Fruit fly (Drosophila melanogaster) whole organism, prepupa: ENCODE data around the gene CG32371.

Source experiments
- CG10631 ChIP-seq: fragments of 200-800 bp; sonication (Bioruptor generic); optimal IDR thresholded peaks from 2 replicates; lab custom pipeline; 2016; ENCODE audit warnings: missing biosample characterization, missing genetic modification characterization
- CG11762 ChIP-seq: fragments of 200-800 bp; sonication (Bioruptor generic); optimal IDR thresholded peaks from 3 replicates; lab custom pipeline; 2016; ENCODE audit warnings: missing biosample characterization, missing genetic modification characterization; ENCODE audit not compliant: insufficient read depth
- CG3032 ChIP-seq: fragments of 200-800 bp; optimal IDR thresholded peaks from 2 replicates; lab custom pipeline; 2019; ENCODE audit warnings: missing biosample characterization, mild to moderate bottlenecking, missing genetic modification characterization, moderate library complexity
- CG31627 ChIP-seq: fragments of 200-800 bp; sonication (Bioruptor generic); optimal IDR thresholded peaks from 3 replicates; lab custom pipeline; 2016; ENCODE audit warnings: missing biosample characterization, missing genetic modification characterization
- CG32006 ChIP-seq: fragments of 200-800 bp; sonication (Bioruptor generic); optimal IDR thresholded peaks from 3 replicates; lab custom pipeline; 2017; ENCODE audit warnings: missing biosample characterization, mild to moderate bottlenecking, missing genetic modification characterization
- CG34406 ChIP-seq: fragments of 200-800 bp; sonication (Bioruptor generic); optimal IDR thresholded peaks from 3 replicates; lab custom pipeline; 2016; ENCODE audit warnings: missing biosample characterization, missing genetic modification characterization
- CG6792 ChIP-seq: fragments of 200-800 bp; sonication (Bioruptor generic); optimal IDR thresholded peaks from 3 replicates; lab custom pipeline; 2016; ENCODE audit warnings: missing biosample characterization, missing genetic modification characterization
- CG6854 ChIP-seq: fragments of 200-800 bp; sonication (Bioruptor generic); optimal IDR thresholded peaks from 2 replicates; lab custom pipeline; 2017; ENCODE audit warnings: missing biosample characterization, mild to moderate bottlenecking, missing genetic modification characterization
- CG8119 ChIP-seq: fragments of 200-800 bp; sonication (Bioruptor generic); IDR thresholded peaks from 3 replicates; pipeline ENCODE4 v1.3.6; 2022; ENCODE audit warnings: missing biosample characterization, missing genetic modification characterization
- CG8319 ChIP-seq: fragments of 200-800 bp; sonication (Bioruptor generic); optimal IDR thresholded peaks from 3 replicates; lab custom pipeline; 2016; ENCODE audit warnings: missing biosample characterization, missing genetic modification characterization
- CG9139 ChIP-seq: fragments of 200-800 bp; sonication (Bioruptor generic); optimal IDR thresholded peaks from 3 replicates; lab custom pipeline; 2017; ENCODE audit warnings: missing biosample characterization, mild to moderate bottlenecking, missing genetic modification characterization
- Eip78C ChIP-seq: fragments of 200-800 bp; sonication (Bioruptor generic); peaks from one replicate; lab custom pipeline; 2016; ENCODE audit warnings: missing biosample characterization, missing genetic modification characterization
- Eip93F ChIP-seq: fragments of 200-800 bp; sonication (Bioruptor generic); optimal IDR thresholded peaks from 2 replicates; lab custom pipeline; 2016; ENCODE audit warnings: missing biosample characterization, mild to moderate bottlenecking, missing genetic modification characterization
- Ets21C ChIP-seq: fragments of 200-800 bp; sonication (Bioruptor generic); optimal IDR thresholded peaks from 3 replicates; lab custom pipeline; 2016; ENCODE audit warnings: missing biosample characterization, missing genetic modification characterization
- Gug ChIP-seq: fragments of 200-800 bp; sonication (Bioruptor generic); IDR thresholded peaks from 2 replicates; pipeline ENCODE4 v1.3.6; 2022; ENCODE audit warnings: missing biosample characterization, missing genetic modification characterization
- Hr39 ChIP-seq: fragments of 200-800 bp; sonication (Bioruptor generic); optimal IDR thresholded peaks from 2 replicates; lab custom pipeline; 2016; ENCODE audit warnings: missing biosample characterization, missing genetic modification characterization
- Hr4 ChIP-seq: fragments of 200-800 bp; sonication (Bioruptor generic); optimal IDR thresholded peaks from 3 replicates; lab custom pipeline; 2016; ENCODE audit warnings: missing biosample characterization, missing genetic modification characterization
- Lpt ChIP-seq: fragments of 200-800 bp; sonication (Bioruptor generic); optimal IDR thresholded peaks from 3 replicates; lab custom pipeline; 2016; ENCODE audit warnings: missing biosample characterization, missing genetic modification characterization
- Met ChIP-seq: fragments of 200-800 bp; sonication (Bioruptor generic); optimal IDR thresholded peaks from 3 replicates; lab custom pipeline; 2016; ENCODE audit warnings: missing biosample characterization, missing genetic modification characterization
- OdsH ChIP-seq: fragments of 200-800 bp; sonication (Bioruptor generic); optimal IDR thresholded peaks from 3 replicates; lab custom pipeline; 2016; ENCODE audit warnings: missing biosample characterization, missing genetic modification characterization
- Smox ChIP-seq: fragments of 200-800 bp; sonication (Bioruptor generic); optimal IDR thresholded peaks from 3 replicates; lab custom pipeline; 2016; ENCODE audit warnings: missing biosample characterization, missing genetic modification characterization
- Sox102F ChIP-seq: fragments of 200-800 bp; sonication (Bioruptor generic); optimal IDR thresholded peaks from 2 replicates; lab custom pipeline; 2016; ENCODE audit warnings: missing biosample characterization, mild to moderate bottlenecking, missing genetic modification characterization
- Sox14 ChIP-seq: fragments of 200-800 bp; sonication (Bioruptor generic); optimal IDR thresholded peaks from 3 replicates; lab custom pipeline; 2016; ENCODE audit warnings: missing biosample characterization, missing genetic modification characterization
- acj6 ChIP-seq: fragments of 200-800 bp; sonication (Bioruptor generic); optimal IDR thresholded peaks from 3 replicates; lab custom pipeline; 2016; ENCODE audit warnings: missing biosample characterization, missing genetic modification characterization
- cyc ChIP-seq: fragments of 200-800 bp; sonication (Bioruptor generic); optimal IDR thresholded peaks from 3 replicates; lab custom pipeline; 2016; ENCODE audit warnings: missing biosample characterization, missing genetic modification characterization
- dac ChIP-seq: fragments of 200-800 bp; sonication (Bioruptor generic); optimal IDR thresholded peaks from 2 replicates; lab custom pipeline; 2017; ENCODE audit warnings: missing biosample characterization, mild to moderate bottlenecking, missing genetic modification characterization
- dsx ChIP-seq: fragments of 200-800 bp; optimal IDR thresholded peaks from 3 replicates; lab custom pipeline; 2019; ENCODE audit warnings: missing biosample characterization, mild to moderate bottlenecking, missing genetic modification characterization, moderate library complexity; ENCODE audit not compliant: poor library complexity, severe bottlenecking
- esn ChIP-seq: fragments of 200-800 bp; sonication (Bioruptor generic); optimal IDR thresholded peaks from 2 replicates; lab custom pipeline; 2016; ENCODE audit warnings: missing biosample characterization, mild to moderate bottlenecking, missing genetic modification characterization, moderate library complexity
- fd59A ChIP-seq: fragments of 200-800 bp; sonication (Bioruptor generic); optimal IDR thresholded peaks from 2 replicates; lab custom pipeline; 2017; ENCODE audit warnings: missing biosample characterization, mild to moderate bottlenecking, missing genetic modification characterization, missing genetic modification reagents
- fd85E ChIP-seq: fragments of 200-800 bp; sonication (Bioruptor generic); optimal IDR thresholded peaks from 3 replicates; lab custom pipeline; 2016; ENCODE audit warnings: missing biosample characterization, missing genetic modification characterization
- lz ChIP-seq: fragments of 200-800 bp; sonication (Bioruptor generic); optimal IDR thresholded peaks from 3 replicates; lab custom pipeline; 2016; ENCODE audit warnings: missing biosample characterization, missing genetic modification characterization
- net ChIP-seq: fragments of 200-800 bp; sonication (Bioruptor generic); optimal IDR thresholded peaks from 3 replicates; lab custom pipeline; 2016; ENCODE audit warnings: missing biosample characterization, missing genetic modification characterization
- topi ChIP-seq: fragments of 200-800 bp; sonication (Bioruptor generic); optimal IDR thresholded peaks from 3 replicates; lab custom pipeline; 2016; ENCODE audit warnings: missing biosample characterization, missing genetic modification characterization

Gene CG32371

DNA sequence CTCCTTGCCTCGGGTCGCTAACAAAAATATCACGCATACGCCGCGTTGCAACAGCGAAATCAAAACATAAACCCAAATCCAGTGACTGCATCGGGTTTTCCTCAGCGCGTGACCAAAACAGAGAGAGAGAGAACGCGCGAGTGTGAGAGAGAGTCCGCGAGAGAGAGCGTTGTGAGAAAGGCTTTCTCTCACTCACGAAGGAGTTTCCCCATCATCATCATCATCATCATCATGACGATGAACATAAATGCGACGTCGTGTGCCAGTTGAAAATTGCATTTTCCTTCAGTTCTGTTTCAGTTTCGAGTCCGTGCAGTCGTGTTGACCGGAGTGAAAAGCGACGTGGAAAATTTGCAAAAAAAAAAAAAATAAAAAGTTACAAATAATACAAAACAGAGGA lies 21.1 kb downstream of the CG32371 start, which contains the start of gene CG13685:
TSS of gene CG13685 (plus strand) at position 301 of the 400 bp plus-strand sequence.
- TF ChIP-seq Eip78C = peak; percentile 25
- TF ChIP-seq CG34406 (GFP tag; lab: Kevin White, UChicago) = no peak

DNA sequence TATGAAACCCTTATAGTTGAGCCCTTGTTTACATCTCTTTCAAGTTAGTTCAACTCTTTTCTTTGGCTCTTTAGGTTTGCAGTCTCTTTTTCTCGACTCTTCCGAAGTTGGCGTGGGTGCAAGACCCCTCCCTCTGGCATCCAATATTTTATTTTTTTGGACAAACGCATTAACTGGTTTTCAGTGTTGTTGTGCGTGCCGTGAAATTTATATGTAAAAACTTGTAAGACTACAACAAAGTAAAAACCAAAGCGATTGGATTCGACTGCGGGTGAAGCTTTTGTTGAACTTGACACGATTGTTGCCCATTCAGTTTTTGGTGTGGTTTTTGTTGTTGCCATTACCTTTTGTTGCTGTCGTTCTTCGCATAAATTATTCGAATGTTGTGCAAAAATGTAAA lies 24.4 kb downstream of the CG32371 start:
- TF ChIP-seq dsx (GFP tag; lab: Kevin White, UChicago) (peak; percentile 92), acj6 (no peak)

DNA sequence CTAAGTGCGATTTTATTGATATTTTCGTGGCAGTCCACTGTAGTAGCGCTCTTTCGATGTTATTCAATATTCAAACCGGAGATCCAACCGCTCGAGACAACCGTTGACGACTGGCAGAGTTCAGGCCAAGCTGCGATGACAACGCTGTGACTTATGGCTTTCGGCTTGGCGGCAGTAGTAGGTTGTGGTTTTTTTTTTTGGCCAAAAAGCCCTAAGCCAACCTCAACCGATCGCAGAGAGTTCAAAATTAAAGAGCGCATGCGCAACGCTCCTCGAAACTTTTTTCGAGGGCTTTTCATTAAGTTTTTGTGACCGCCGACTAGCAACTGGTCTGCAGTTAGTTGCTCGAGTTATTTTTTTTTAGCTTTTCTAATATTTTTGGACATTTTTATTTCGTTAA lies 25.2 kb downstream of the CG32371 start, which contains the start of gene Snmp2:
TSS of gene Snmp2 (minus strand) at position 101 of the 400 bp plus-strand sequence.
- TF ChIP-seq CG10631 (no peak), dac (GFP tag; lab: Kevin White, UChicago) (no peak)

DNA sequence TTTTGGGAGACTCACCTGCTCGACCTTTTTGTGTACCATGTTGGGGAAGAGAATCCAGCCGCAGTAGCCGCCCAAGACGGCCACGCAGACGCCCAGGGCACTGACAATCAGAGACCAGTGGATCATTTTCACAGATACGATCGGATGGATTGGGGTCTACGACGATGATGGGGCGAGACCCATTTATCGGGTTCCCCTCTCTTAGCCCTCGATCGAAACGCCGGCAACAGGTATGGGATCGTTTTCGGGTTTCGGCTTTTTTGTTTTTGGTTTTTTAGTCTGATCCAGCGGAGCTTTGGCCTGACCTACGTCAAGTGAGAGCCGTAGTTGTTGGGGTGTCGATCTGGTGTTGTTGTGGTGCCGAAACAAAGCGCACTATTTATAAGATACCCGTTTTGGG lies 26.2 kb downstream of the CG32371 start:
- TF ChIP-seq CG11762 (GFP tag; lab: Kevin White, UChicago) (no peak), Hr4 (GFP tag; lab: Kevin White, UChicago) (no peak), esn (no peak), Eip78C (peak; percentile 48), OdsH (GFP tag; lab: Kevin White, UChicago) (no peak), CG32006 (GFP tag; lab: Kevin White, UChicago) (no peak), Eip93F (no peak), CG9139 (GFP tag; lab: Kevin White, UChicago) (no peak)

DNA sequence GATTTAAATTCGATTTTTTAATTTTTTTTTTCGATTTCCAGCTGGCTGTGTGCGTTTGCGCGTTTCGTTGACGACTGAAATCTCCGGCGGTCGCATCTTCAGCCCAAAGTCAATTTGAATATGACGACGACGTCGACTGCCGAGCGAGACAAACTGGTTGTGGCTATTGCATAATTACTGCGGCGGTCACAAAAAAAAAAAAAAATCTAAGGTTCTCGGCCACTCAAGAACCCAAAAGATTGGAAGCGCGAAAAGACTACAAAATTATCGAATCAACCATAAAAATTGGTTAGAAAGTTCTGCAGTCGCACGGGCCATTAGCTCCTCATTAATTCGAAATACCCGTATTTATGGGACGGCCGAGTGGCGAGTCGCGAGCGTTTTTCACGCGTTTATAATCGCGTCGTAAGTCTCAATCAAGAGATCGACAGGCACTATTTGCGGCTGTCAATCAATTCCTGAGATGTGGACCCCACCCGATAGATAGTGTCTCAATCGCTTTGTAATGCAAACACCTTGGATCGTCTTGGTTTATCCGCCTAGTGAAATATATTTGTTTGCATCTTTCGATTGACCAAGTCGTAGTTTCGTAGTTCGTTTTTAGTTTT lies 35.9 kb downstream of the CG32371 start, which contains the start of gene CG8492:
TSS of gene CG8492 (minus strand) at position 51 of the 608 bp plus-strand sequence.
- TF ChIP-seq CG6792 (GFP tag; lab: Kevin White, UChicago) = no peak
- TF ChIP-seq CG6854 = no peak
- TF ChIP-seq dac (GFP tag; lab: Kevin White, UChicago) = no peak
- no peak for TF ChIP-seq Smox (GFP tag; lab: Kevin White, UChicago)
- no peak for TF ChIP-seq CG8119 (GFP tag; lab: Robert Waterston, UW)
- no peak for TF ChIP-seq Sox102F (GFP tag; lab: Kevin White, UChicago)
- TF ChIP-seq CG3032 (tag; lab: Kevin White, UChicago) = no peak
- no peak for TF ChIP-seq CG31627 (GFP tag; lab: Kevin White, UChicago)
- TF ChIP-seq esn = no peak
- TF ChIP-seq fd85E = no peak
- TF ChIP-seq Lpt (GFP tag; lab: Kevin White, UChicago) = no peak
- TF ChIP-seq Eip93F = no peak
- no peak for TF ChIP-seq net (GFP tag; lab: Kevin White, UChicago)
- no peak for TF ChIP-seq Met
- no peak for TF ChIP-seq Gug
- TF ChIP-seq Sox14 = no peak
- no peak for TF ChIP-seq Ets21C (GFP tag; lab: Kevin White, UChicago)

DNA sequence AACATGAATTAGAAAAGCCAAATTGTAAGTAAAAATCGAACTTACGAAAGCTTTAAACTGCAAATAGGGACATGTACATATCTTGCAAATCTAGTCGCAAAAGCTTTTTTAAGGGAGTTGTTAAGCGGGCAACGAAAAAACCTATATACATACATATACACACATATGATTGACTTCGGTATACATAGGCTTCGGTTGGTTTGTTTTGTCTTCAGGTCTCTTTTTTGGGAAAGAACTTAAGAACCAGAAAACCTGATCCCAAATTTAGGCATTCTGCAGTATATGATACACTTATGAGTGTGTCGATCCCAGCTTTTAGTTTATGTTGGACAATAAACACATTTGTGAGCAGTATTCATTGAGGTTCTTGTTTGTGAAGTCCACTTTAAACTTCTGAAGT lies 41.5 kb downstream of the CG32371 start:
- TF ChIP-seq CG34406 (GFP tag; lab: Kevin White, UChicago) (no peak), CG11762 (GFP tag; lab: Kevin White, UChicago) (no peak), lz (no peak), topi (GFP tag; lab: Kevin White, UChicago) (no peak), CG8319 (GFP tag; lab: Kevin White, UChicago) (no peak), cyc (no peak), fd59A (GFP tag; lab: Kevin White, UChicago) (no peak), Sox14 (no peak), Hr39 (GFP tag; lab: Kevin White, UChicago) (no peak), Lpt (GFP tag; lab: Kevin White, UChicago) (no peak), esn (no peak)
